Fruit fly (Drosophila melanogaster) whole organism, wandering third instar larva: ENCODE data around the gene CG31751.

Experiments
- Abd-B ChIP-seq: fragments of >200 bp; optimal IDR thresholded peaks from 2 replicates; lab custom pipeline; 2017; ENCODE audit warnings: missing biosample characterization, missing genetic modification characterization
- CG32264 ChIP-seq: fragments of 200-800 bp; sonication (Bioruptor generic); optimal IDR thresholded peaks from 2 replicates; lab custom pipeline; 2016; ENCODE audit warnings: missing biosample characterization, missing genetic modification characterization
- CG9705 ChIP-seq: fragments of 200-800 bp; sonication (Bioruptor generic); optimal IDR thresholded peaks from 2 replicates; lab custom pipeline; 2018; ENCODE audit warnings: missing biosample characterization, mild to moderate bottlenecking, missing genetic modification characterization
- CrebA ChIP-seq: fragments of 200-800 bp; sonication (Bioruptor generic); optimal IDR thresholded peaks from 2 replicates; lab custom pipeline; 2016; ENCODE audit warnings: missing biosample characterization, mild to moderate bottlenecking, missing genetic modification characterization, borderline replicate concordance
- Dfd ChIP-seq: fragments of >200 bp; optimal IDR thresholded peaks from 2 replicates; lab custom pipeline; 2017; ENCODE audit warnings: missing biosample characterization, missing genetic modification characterization
- Dif ChIP-seq: fragments of 200-275, 200-300 bp; sonication (Bioruptor generic); optimal IDR thresholded peaks from 2 replicates; lab custom pipeline; 2018; ENCODE audit warnings: missing biosample characterization, missing genetic modification characterization; ENCODE audit not compliant: partially characterized antibody
- GATAd ChIP-seq: sonication (Bioruptor generic); optimal IDR thresholded peaks from 2 replicates; lab custom pipeline; 2016; ENCODE audit warnings: missing biosample characterization, missing genetic modification characterization
- HLH106 ChIP-seq: fragments of 200-800 bp; optimal IDR thresholded peaks from 3 replicates; lab custom pipeline; 2019; ENCODE audit warnings: missing biosample characterization, mild to moderate bottlenecking, missing genetic modification characterization, moderate library complexity
- Hnf4 ChIP-seq: fragments of 200-800 bp; sonication (Bioruptor generic); optimal IDR thresholded peaks from 2 replicates; lab custom pipeline; 2016; ENCODE audit warnings: missing biosample characterization, mild to moderate bottlenecking, missing genetic modification characterization
- Hr78 ChIP-seq: fragments of >200 bp; optimal IDR thresholded peaks from 2 replicates; lab custom pipeline; 2017; ENCODE audit warnings: missing biosample characterization, missing genetic modification characterization
- Hr83 ChIP-seq: fragments of 200-300 bp; sonication (Bioruptor generic); optimal IDR thresholded peaks from 2 replicates; lab custom pipeline; 2016; ENCODE audit warnings: missing biosample characterization, mild to moderate bottlenecking, missing genetic modification characterization, moderate library complexity; ENCODE audit not compliant: poor library complexity, severe bottlenecking
- Jra ChIP-seq: sonication (Bioruptor generic); optimal IDR thresholded peaks from 2 replicates; lab custom pipeline; 2016; ENCODE audit warnings: missing biosample characterization, missing genetic modification characterization
- Mio ChIP-seq: sonication (Bioruptor generic); optimal IDR thresholded peaks from 2 replicates; lab custom pipeline; 2016; ENCODE audit warnings: missing biosample characterization, missing genetic modification characterization
- N ChIP-seq: fragments of >200 bp; optimal IDR thresholded peaks from 2 replicates; lab custom pipeline; 2018; ENCODE audit warnings: missing biosample characterization, missing external identifiers, missing genetic modification characterization
- OdsH ChIP-seq: fragments of 200-800 bp; sonication (Bioruptor generic); optimal IDR thresholded peaks from 2 replicates; lab custom pipeline; 2016; ENCODE audit warnings: missing biosample characterization, mild to moderate bottlenecking, missing genetic modification characterization
- Rel ChIP-seq, 2 experiments: fragments of 200-800 bp; sonication (Bioruptor generic) in 1 of 2; optimal IDR thresholded peaks; 2 replicates in 1 of 2; 3 replicates in 1 of 2; lab custom pipeline; 2016 to 2019; ENCODE audit warnings: mild to moderate bottlenecking in 2 of 2, missing biosample characterization in 2 of 2, missing genetic modification characterization in 2 of 2, moderate library complexity in 1 of 2
- Sp1 ChIP-seq: fragments of 200-800 bp; sonication (Bioruptor generic); optimal IDR thresholded peaks from 3 replicates; lab custom pipeline; 2019; ENCODE audit warnings: missing biosample characterization, mild to moderate bottlenecking, missing genetic modification characterization, moderate library complexity
- Vsx2 ChIP-seq: fragments of 200-300, 225-300 bp; sonication (Bioruptor generic); optimal IDR thresholded peaks from 2 replicates; lab custom pipeline; 2018; ENCODE audit warnings: missing biosample characterization, missing genetic modification characterization; ENCODE audit not compliant: partially characterized antibody
- br ChIP-seq: fragments of 200-800 bp; sonication (Bioruptor generic); optimal IDR thresholded peaks from 2 replicates; lab custom pipeline; 2016; ENCODE audit warnings: missing biosample characterization, missing genetic modification characterization
- brk ChIP-seq: fragments of 200-800 bp; sonication (Bioruptor generic); optimal IDR thresholded peaks from 2 replicates; lab custom pipeline; 2016; ENCODE audit warnings: missing biosample characterization, mild to moderate bottlenecking, missing genetic modification characterization
- dl ChIP-seq, 2 experiments: fragments of 175-275, 200-275 bp in 1 of 2; fragments of 200-275 bp in 1 of 2; sonication (Bioruptor generic); optimal IDR thresholded peaks; lab custom pipeline; 2018; ENCODE audit warnings: mild to moderate bottlenecking in 2 of 2, missing biosample characterization in 2 of 2, missing genetic modification characterization in 2 of 2, moderate library complexity in 2 of 2; ENCODE audit not compliant: partially characterized antibody in 2 of 2, insufficient read depth in 1 of 2
- dmrt93B ChIP-seq: fragments of 200-800 bp; sonication (Bioruptor generic); optimal IDR thresholded peaks from 2 replicates; lab custom pipeline; 2018; ENCODE audit warnings: missing biosample characterization, mild to moderate bottlenecking, missing genetic modification characterization
- dsf ChIP-seq: sonication (Bioruptor generic); optimal IDR thresholded peaks from 2 replicates; lab custom pipeline; 2016; ENCODE audit warnings: missing biosample characterization, missing genetic modification characterization, borderline replicate concordance
- ey ChIP-seq: fragments of 200-800 bp; sonication (Bioruptor generic); optimal IDR thresholded peaks from 2 replicates; lab custom pipeline; 2016; ENCODE audit warnings: missing biosample characterization, missing genetic modification characterization
- foxo ChIP-seq, 2 experiments: fragments of 200-800 bp; sonication (Bioruptor generic); optimal IDR thresholded peaks; 2 replicates in 1 of 2; 3 replicates in 1 of 2; lab custom pipeline; 2016 to 2017; ENCODE audit warnings: missing biosample characterization in 2 of 2, missing genetic modification characterization in 2 of 2
- h ChIP-seq: fragments of 200-800 bp; sonication (Bioruptor generic); optimal IDR thresholded peaks from 3 replicates; lab custom pipeline; 2016; ENCODE audit warnings: missing biosample characterization, mild to moderate bottlenecking, missing genetic modification characterization
- jim ChIP-seq: fragments of 175-275, 200-325 bp; sonication (Bioruptor generic); optimal IDR thresholded peaks from 2 replicates; lab custom pipeline; 2016; ENCODE audit warnings: missing biosample characterization, mild to moderate bottlenecking, missing genetic modification characterization
- lola ChIP-seq: fragments of >200 bp; optimal IDR thresholded peaks from 2 replicates; lab custom pipeline; 2017; ENCODE audit warnings: missing biosample characterization, missing genetic modification characterization
- pan ChIP-seq: fragments of >200 bp; optimal IDR thresholded peaks from 2 replicates; lab custom pipeline; 2017
- psq ChIP-seq: fragments of 200-800 bp; sonication (Bioruptor generic); optimal IDR thresholded peaks from 3 replicates; lab custom pipeline; 2017; ENCODE audit warnings: missing biosample characterization, mild to moderate bottlenecking, missing genetic modification characterization, moderate library complexity
- sage ChIP-seq: fragments of 200-800 bp; sonication (Bioruptor generic); optimal IDR thresholded peaks from 2 replicates; lab custom pipeline; 2016; ENCODE audit warnings: missing biosample characterization, mild to moderate bottlenecking, missing genetic modification characterization
- sv ChIP-seq: fragments of 200-800 bp; sonication (Bioruptor generic); optimal IDR thresholded peaks from 3 replicates; lab custom pipeline; 2016; ENCODE audit warnings: missing biosample characterization, missing genetic modification characterization
- tai ChIP-seq: sonication (Bioruptor generic); optimal IDR thresholded peaks from 2 replicates; lab custom pipeline; 2016; ENCODE audit warnings: missing biosample characterization, missing genetic modification characterization
- usp ChIP-seq: fragments of >200 bp; optimal IDR thresholded peaks from 2 replicates; lab custom pipeline; 2017; ENCODE audit warnings: missing biosample characterization, missing genetic modification characterization
- woc ChIP-seq: sonication (Bioruptor generic); optimal IDR thresholded peaks from 2 replicates; lab custom pipeline; 2016; ENCODE audit warnings: missing biosample characterization, mild to moderate bottlenecking, missing genetic modification characterization

The CG31751 gene

DNA sequence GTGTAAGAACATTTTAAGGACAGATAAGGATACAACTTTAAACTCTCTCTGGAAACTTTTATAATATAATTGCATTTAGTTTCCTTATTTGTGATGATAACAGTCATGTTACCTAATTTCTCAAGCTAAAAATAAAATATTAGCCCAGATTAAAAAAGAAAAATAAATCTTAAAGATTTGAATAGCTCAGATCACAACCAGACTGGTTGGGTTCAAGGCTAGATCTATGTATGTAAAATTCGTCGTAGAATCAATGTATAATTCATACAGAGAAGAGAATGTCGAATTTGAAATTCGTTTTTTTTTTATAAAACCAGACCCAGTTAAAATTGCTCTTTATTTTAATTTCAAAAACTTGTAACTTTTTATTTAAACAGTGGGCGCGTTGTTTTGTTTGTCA lies 37.1 kb downstream of the CG31751 start:
- TF ChIP-seq sage (GFP tag; lab: Kevin White, UChicago) (no peak), woc (GFP tag; lab: Kevin White, UChicago) (no peak), Dfd (GFP tag; lab: Kevin White, UChicago) (no peak), CG9705 (GFP tag; lab: Kevin White, UChicago) (no peak), Jra (GFP tag; lab: Kevin White, UChicago) (no peak), jim (GFP tag; lab: Kevin White, UChicago) (no peak), Sp1 (GFP tag; lab: Kevin White, UChicago) (no peak), ey (GFP tag; lab: Kevin White, UChicago) (no peak), h (no peak), Hnf4 (no peak), Rel (GFP tag; optimal IDR thresholded peaks at IDR 0.05; lab: Kevin White, UChicago) (no peak), Rel (tag; optimal IDR thresholded peaks at IDR 0.05; lab: Kevin White, UChicago) (no peak), tai (GFP tag; lab: Kevin White, UChicago) (no peak), dl (GFP tag; optimal IDR thresholded peaks at IDR 0.05; lab: Kevin White, UChicago; ENCODE audit: insufficient read depth in 1 of 2, partially characterized antibody in 2 of 2) (no peak), CG32264 (no peak), Dif (no peak), Mio (no peak), N (GFP tag; lab: Kevin White, UChicago) (no peak), brk (GFP tag; lab: Kevin White, UChicago) (no peak), usp (GFP tag; lab: Kevin White, UChicago) (no peak), GATAd (GFP tag; lab: Kevin White, UChicago) (no peak)
- TF ChIP-seq, all 38 proteins: peak for 0

dm6 chr2L:18717365-18718011 lies 40.5 kb downstream of the CG31751 start:
- TF ChIP-seq HLH106 (tag; lab: Kevin White, UChicago): no peak
- no peak for TF ChIP-seq Dfd (GFP tag; lab: Kevin White, UChicago)
- no peak for TF ChIP-seq lola (GFP tag; lab: Kevin White, UChicago)
- TF ChIP-seq Jra (GFP tag; lab: Kevin White, UChicago): no peak
- no peak for TF ChIP-seq dsf (GFP tag; lab: Kevin White, UChicago)
- no peak for TF ChIP-seq woc (GFP tag; lab: Kevin White, UChicago)
- TF ChIP-seq Hr83 (GFP tag; lab: Kevin White, UChicago): no peak
- no peak for TF ChIP-seq pan
- no peak for TF ChIP-seq psq
- TF ChIP-seq usp (GFP tag; lab: Kevin White, UChicago): no peak
- no peak for TF ChIP-seq dmrt93B
- TF ChIP-seq sage (GFP tag; lab: Kevin White, UChicago): no peak
- TF ChIP-seq Vsx2 (GFP tag; lab: Kevin White, UChicago): no peak
- no peak for TF ChIP-seq Hr78
- no peak for TF ChIP-seq Hnf4
- TF ChIP-seq foxo (GFP tag; optimal IDR thresholded peaks at IDR 0.05; lab: Kevin White, UChicago): no peak
- TF ChIP-seq jim (GFP tag; lab: Kevin White, UChicago): no peak
- TF ChIP-seq h: no peak
- no peak for TF ChIP-seq OdsH (GFP tag; lab: Kevin White, UChicago)

DNA sequence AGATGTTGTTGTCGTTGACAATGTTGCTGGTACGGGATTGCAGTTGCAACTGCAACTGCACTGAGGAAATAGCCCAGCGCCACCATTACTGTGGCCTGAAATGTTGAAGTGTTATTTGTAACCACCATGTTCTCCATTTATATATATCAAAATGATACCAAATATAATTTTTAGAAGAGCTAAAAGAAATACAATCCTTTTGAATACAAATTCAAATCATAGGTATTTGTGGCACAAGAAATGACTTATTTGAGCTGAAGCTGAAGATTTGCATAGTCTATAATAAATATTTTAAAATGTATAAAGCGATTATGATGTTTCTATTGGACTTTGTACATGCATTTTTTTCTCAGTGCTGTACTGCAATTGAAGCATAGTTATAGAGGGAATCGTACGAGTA lies 42.6 kb downstream of the CG31751 start:
- TF ChIP-seq brk (GFP tag; lab: Kevin White, UChicago) (no peak), N (GFP tag; lab: Kevin White, UChicago) (no peak), lola (GFP tag; lab: Kevin White, UChicago) (no peak), dmrt93B (no peak), Sp1 (GFP tag; lab: Kevin White, UChicago) (no peak), br (GFP tag; lab: Kevin White, UChicago) (no peak), GATAd (GFP tag; lab: Kevin White, UChicago) (no peak), dl (GFP tag; optimal IDR thresholded peaks at IDR 0.05; lab: Kevin White, UChicago; ENCODE audit: insufficient read depth in 1 of 2, partially characterized antibody in 2 of 2) (no peak), Abd-B (no peak)

DNA sequence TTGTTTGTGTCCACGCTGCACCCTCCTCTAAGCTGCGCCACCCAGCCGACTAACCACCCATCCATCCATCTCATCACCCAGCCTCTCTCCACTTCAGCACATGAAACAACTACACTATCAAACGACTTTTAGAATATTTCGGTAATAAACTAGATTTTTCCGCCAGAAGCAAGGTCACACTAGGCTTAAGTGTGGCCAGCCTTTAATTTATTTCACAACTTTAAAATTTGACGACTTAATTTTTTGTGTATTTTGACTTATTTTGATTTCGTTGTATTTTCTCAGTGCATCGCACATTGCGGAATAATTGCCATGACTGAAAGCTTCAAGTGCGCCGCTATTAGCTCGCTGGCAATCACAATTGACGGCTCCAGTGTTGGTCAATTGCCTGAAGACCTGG lies 47.8 kb downstream of the CG31751 start:
- TF ChIP-seq sage (GFP tag; lab: Kevin White, UChicago) (no peak), jim (GFP tag; lab: Kevin White, UChicago) (no peak), ey (GFP tag; lab: Kevin White, UChicago) (no peak), Mio (no peak), HLH106 (tag; lab: Kevin White, UChicago) (no peak), Dfd (GFP tag; lab: Kevin White, UChicago) (no peak), sv (GFP tag; lab: Kevin White, UChicago) (no peak), CrebA (GFP tag; lab: Kevin White, UChicago) (no peak), woc (GFP tag; lab: Kevin White, UChicago) (no peak), Hr83 (GFP tag; lab: Kevin White, UChicago) (no peak)
- TF ChIP-seq, all 38 proteins: peak for 0
